Worm (Caenorhabditis elegans) whole organism, L4/young adult: ENCODE data around the gene srg-21.

Experiments
- dao-5 ChIP-seq: sonication (generic microtip); optimal IDR thresholded peaks from 2 replicates; lab custom pipeline; 2016; ENCODE audit warnings: missing genotype, missing genetic modification characterization, moderate library complexity, missing compliant biosample characterization
- him-1 ChIP-seq: sonication (generic microtip); optimal IDR thresholded peaks from 2 replicates; lab custom pipeline; 2016; ENCODE audit warnings: missing genotype, missing genetic modification reagents, missing genetic modification characterization, missing compliant biosample characterization

DNA sequence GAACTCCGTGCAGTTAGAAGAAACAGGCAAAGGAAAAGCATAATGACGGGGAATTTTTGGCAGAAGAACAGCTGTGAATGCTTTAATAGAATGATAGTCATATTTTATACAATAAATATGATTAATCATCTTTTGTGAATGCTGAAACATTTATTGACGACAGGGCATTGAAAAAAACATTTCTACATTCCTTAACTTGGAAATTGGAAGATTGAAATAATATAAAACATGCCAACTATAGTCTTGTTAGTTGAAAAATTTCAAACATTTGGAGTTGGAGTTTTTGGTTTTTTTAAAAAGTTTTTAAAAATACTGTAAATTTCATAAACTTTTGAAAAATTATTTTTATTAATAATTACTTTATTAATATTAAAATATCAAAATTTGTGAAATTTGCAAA is 5.7 kb upstream of the srg-21 start, which contains the start of gene Y25C1A.14:
- TF ChIP-seq him-1 (tag; lab: Kevin White, UChicago): no peak
- TF ChIP-seq dao-5 (tag; lab: Kevin White, UChicago): no peak
